Fruit fly (Drosophila melanogaster) whole organism, wandering third instar larva: ENCODE measurements around the gene scf.

Experiments
- Abd-B ChIP-seq: fragments of >200 bp; optimal IDR thresholded peaks from 2 replicates; lab custom pipeline; 2017; ENCODE audit warnings: missing biosample characterization, missing genetic modification characterization
- CG32264 ChIP-seq: fragments of 200-800 bp; sonication (Bioruptor generic); optimal IDR thresholded peaks from 2 replicates; lab custom pipeline; 2016; ENCODE audit warnings: missing biosample characterization, missing genetic modification characterization
- CG9705 ChIP-seq: fragments of 200-800 bp; sonication (Bioruptor generic); optimal IDR thresholded peaks from 2 replicates; lab custom pipeline; 2018; ENCODE audit warnings: missing biosample characterization, mild to moderate bottlenecking, missing genetic modification characterization
- CrebA ChIP-seq: fragments of 200-800 bp; sonication (Bioruptor generic); optimal IDR thresholded peaks from 2 replicates; lab custom pipeline; 2016; ENCODE audit warnings: missing biosample characterization, mild to moderate bottlenecking, missing genetic modification characterization, borderline replicate concordance
- Dfd ChIP-seq: fragments of >200 bp; optimal IDR thresholded peaks from 2 replicates; lab custom pipeline; 2017; ENCODE audit warnings: missing biosample characterization, missing genetic modification characterization
- Dif ChIP-seq: fragments of 200-275, 200-300 bp; sonication (Bioruptor generic); optimal IDR thresholded peaks from 2 replicates; lab custom pipeline; 2018; ENCODE audit warnings: missing biosample characterization, missing genetic modification characterization; ENCODE audit not compliant: partially characterized antibody
- GATAd ChIP-seq: sonication (Bioruptor generic); optimal IDR thresholded peaks from 2 replicates; lab custom pipeline; 2016; ENCODE audit warnings: missing biosample characterization, missing genetic modification characterization
- HLH106 ChIP-seq: fragments of 200-800 bp; optimal IDR thresholded peaks from 3 replicates; lab custom pipeline; 2019; ENCODE audit warnings: missing biosample characterization, mild to moderate bottlenecking, missing genetic modification characterization, moderate library complexity
- Hnf4 ChIP-seq: fragments of 200-800 bp; sonication (Bioruptor generic); optimal IDR thresholded peaks from 2 replicates; lab custom pipeline; 2016; ENCODE audit warnings: missing biosample characterization, mild to moderate bottlenecking, missing genetic modification characterization
- Hr78 ChIP-seq: fragments of >200 bp; optimal IDR thresholded peaks from 2 replicates; lab custom pipeline; 2017; ENCODE audit warnings: missing biosample characterization, missing genetic modification characterization
- Hr83 ChIP-seq: fragments of 200-300 bp; sonication (Bioruptor generic); optimal IDR thresholded peaks from 2 replicates; lab custom pipeline; 2016; ENCODE audit warnings: missing biosample characterization, mild to moderate bottlenecking, missing genetic modification characterization, moderate library complexity; ENCODE audit not compliant: poor library complexity, severe bottlenecking
- Jra ChIP-seq: sonication (Bioruptor generic); optimal IDR thresholded peaks from 2 replicates; lab custom pipeline; 2016; ENCODE audit warnings: missing biosample characterization, missing genetic modification characterization
- Mio ChIP-seq: sonication (Bioruptor generic); optimal IDR thresholded peaks from 2 replicates; lab custom pipeline; 2016; ENCODE audit warnings: missing biosample characterization, missing genetic modification characterization
- Myc ChIP-seq: fragments of >200 bp; optimal IDR thresholded peaks from 2 replicates; lab custom pipeline; 2017
- N ChIP-seq: fragments of >200 bp; optimal IDR thresholded peaks from 2 replicates; lab custom pipeline; 2018; ENCODE audit warnings: missing biosample characterization, missing external identifiers, missing genetic modification characterization
- OdsH ChIP-seq: fragments of 200-800 bp; sonication (Bioruptor generic); optimal IDR thresholded peaks from 2 replicates; lab custom pipeline; 2016; ENCODE audit warnings: missing biosample characterization, mild to moderate bottlenecking, missing genetic modification characterization
- Rel ChIP-seq, 2 experiments: fragments of 200-800 bp; sonication (Bioruptor generic) in 1 of 2; optimal IDR thresholded peaks; 2 replicates in 1 of 2; 3 replicates in 1 of 2; lab custom pipeline; 2016 to 2019; ENCODE audit warnings: mild to moderate bottlenecking in 2 of 2, missing biosample characterization in 2 of 2, missing genetic modification characterization in 2 of 2, moderate library complexity in 1 of 2
- Sp1 ChIP-seq: fragments of 200-800 bp; sonication (Bioruptor generic); optimal IDR thresholded peaks from 3 replicates; lab custom pipeline; 2019; ENCODE audit warnings: missing biosample characterization, mild to moderate bottlenecking, missing genetic modification characterization, moderate library complexity
- Vsx2 ChIP-seq: fragments of 200-300, 225-300 bp; sonication (Bioruptor generic); optimal IDR thresholded peaks from 2 replicates; lab custom pipeline; 2018; ENCODE audit warnings: missing biosample characterization, missing genetic modification characterization; ENCODE audit not compliant: partially characterized antibody
- br ChIP-seq: fragments of 200-800 bp; sonication (Bioruptor generic); optimal IDR thresholded peaks from 2 replicates; lab custom pipeline; 2016; ENCODE audit warnings: missing biosample characterization, missing genetic modification characterization
- brk ChIP-seq: fragments of 200-800 bp; sonication (Bioruptor generic); optimal IDR thresholded peaks from 2 replicates; lab custom pipeline; 2016; ENCODE audit warnings: missing biosample characterization, mild to moderate bottlenecking, missing genetic modification characterization
- dl ChIP-seq, 2 experiments: fragments of 175-275, 200-275 bp in 1 of 2; fragments of 200-275 bp in 1 of 2; sonication (Bioruptor generic); optimal IDR thresholded peaks; lab custom pipeline; 2018; ENCODE audit warnings: mild to moderate bottlenecking in 2 of 2, missing biosample characterization in 2 of 2, missing genetic modification characterization in 2 of 2, moderate library complexity in 2 of 2; ENCODE audit not compliant: partially characterized antibody in 2 of 2, insufficient read depth in 1 of 2
- dmrt93B ChIP-seq: fragments of 200-800 bp; sonication (Bioruptor generic); optimal IDR thresholded peaks from 2 replicates; lab custom pipeline; 2018; ENCODE audit warnings: missing biosample characterization, mild to moderate bottlenecking, missing genetic modification characterization
- dsf ChIP-seq: sonication (Bioruptor generic); optimal IDR thresholded peaks from 2 replicates; lab custom pipeline; 2016; ENCODE audit warnings: missing biosample characterization, missing genetic modification characterization, borderline replicate concordance
- ey ChIP-seq: fragments of 200-800 bp; sonication (Bioruptor generic); optimal IDR thresholded peaks from 2 replicates; lab custom pipeline; 2016; ENCODE audit warnings: missing biosample characterization, missing genetic modification characterization
- foxo ChIP-seq, 2 experiments: fragments of 200-800 bp; sonication (Bioruptor generic); optimal IDR thresholded peaks; 2 replicates in 1 of 2; 3 replicates in 1 of 2; lab custom pipeline; 2016 to 2017; ENCODE audit warnings: missing biosample characterization in 2 of 2, missing genetic modification characterization in 2 of 2
- fru ChIP-seq: fragments of 200-800 bp; sonication (Bioruptor generic); optimal IDR thresholded peaks from 3 replicates; lab custom pipeline; 2016; ENCODE audit warnings: missing biosample characterization, mild to moderate bottlenecking, missing genetic modification characterization
- h ChIP-seq: fragments of 200-800 bp; sonication (Bioruptor generic); optimal IDR thresholded peaks from 3 replicates; lab custom pipeline; 2016; ENCODE audit warnings: missing biosample characterization, mild to moderate bottlenecking, missing genetic modification characterization
- jim ChIP-seq: fragments of 175-275, 200-325 bp; sonication (Bioruptor generic); optimal IDR thresholded peaks from 2 replicates; lab custom pipeline; 2016; ENCODE audit warnings: missing biosample characterization, mild to moderate bottlenecking, missing genetic modification characterization
- lola ChIP-seq: fragments of >200 bp; optimal IDR thresholded peaks from 2 replicates; lab custom pipeline; 2017; ENCODE audit warnings: missing biosample characterization, missing genetic modification characterization
- pan ChIP-seq: fragments of >200 bp; optimal IDR thresholded peaks from 2 replicates; lab custom pipeline; 2017
- psq ChIP-seq: fragments of 200-800 bp; sonication (Bioruptor generic); optimal IDR thresholded peaks from 3 replicates; lab custom pipeline; 2017; ENCODE audit warnings: missing biosample characterization, mild to moderate bottlenecking, missing genetic modification characterization, moderate library complexity
- rgr ChIP-seq: fragments of 200-800 bp; sonication (Bioruptor generic); optimal IDR thresholded peaks from 3 replicates; lab custom pipeline; 2016; ENCODE audit warnings: missing biosample characterization, mild to moderate bottlenecking, missing genetic modification characterization
- sage ChIP-seq: fragments of 200-800 bp; sonication (Bioruptor generic); optimal IDR thresholded peaks from 2 replicates; lab custom pipeline; 2016; ENCODE audit warnings: missing biosample characterization, mild to moderate bottlenecking, missing genetic modification characterization
- sv ChIP-seq: fragments of 200-800 bp; sonication (Bioruptor generic); optimal IDR thresholded peaks from 3 replicates; lab custom pipeline; 2016; ENCODE audit warnings: missing biosample characterization, missing genetic modification characterization
- tai ChIP-seq: sonication (Bioruptor generic); optimal IDR thresholded peaks from 2 replicates; lab custom pipeline; 2016; ENCODE audit warnings: missing biosample characterization, missing genetic modification characterization
- usp ChIP-seq: fragments of >200 bp; optimal IDR thresholded peaks from 2 replicates; lab custom pipeline; 2017; ENCODE audit warnings: missing biosample characterization, missing genetic modification characterization
- woc ChIP-seq: sonication (Bioruptor generic); optimal IDR thresholded peaks from 2 replicates; lab custom pipeline; 2016; ENCODE audit warnings: missing biosample characterization, mild to moderate bottlenecking, missing genetic modification characterization

Gene scf

DNA sequence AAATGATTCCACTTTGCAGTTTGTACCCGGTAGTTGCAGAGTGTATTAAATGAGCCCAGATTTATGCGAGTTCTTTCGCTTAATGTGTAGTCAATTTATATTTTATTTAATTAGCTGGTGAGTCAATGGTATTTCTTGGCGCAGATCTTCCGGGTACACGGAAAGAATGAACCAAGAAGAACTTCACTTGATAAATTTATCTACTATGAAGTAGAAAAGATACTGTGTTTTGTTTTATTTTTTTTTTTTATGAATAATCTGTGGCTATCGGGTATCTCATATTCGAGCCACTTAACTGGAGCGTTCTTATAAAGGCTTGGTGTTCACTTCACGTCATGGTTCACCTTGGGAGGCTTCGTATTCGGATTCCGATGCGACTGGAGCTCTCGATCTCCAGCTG lies 33.5 kb upstream of the scf start:
- TF ChIP-seq sv (GFP tag; lab: Kevin White, UChicago) (no peak), Myc (no peak), Dfd (GFP tag; lab: Kevin White, UChicago) (no peak), jim (GFP tag; lab: Kevin White, UChicago) (no peak), OdsH (peak; percentile 38), pan (lab: Kevin White, UChicago) (peak; percentile 25), lola (no peak), GATAd (GFP tag; lab: Kevin White, UChicago) (no peak), CG32264 (GFP tag; lab: Kevin White, UChicago) (no peak), Hnf4 (GFP tag; lab: Kevin White, UChicago) (peak; percentile 2), Rel (GFP tag; optimal IDR thresholded peaks at IDR 0.05; lab: Kevin White, UChicago) (no peak), Rel (tag; optimal IDR thresholded peaks at IDR 0.05; lab: Kevin White, UChicago) (no peak), dl (GFP tag; optimal IDR thresholded peaks at IDR 0.05; lab: Kevin White, UChicago; ENCODE audit: insufficient read depth in 1 of 2, partially characterized antibody in 2 of 2) (no peak), ey (peak; percentile 34), HLH106 (tag; lab: Kevin White, UChicago) (no peak), foxo (GFP tag; optimal IDR thresholded peaks at IDR 0.05; lab: Kevin White, UChicago) (peak in 1 of 2 experiments; percentile 43), br (GFP tag; lab: Kevin White, UChicago) (peak; percentile 42), rgr (GFP tag; lab: Kevin White, UChicago) (peak; percentile 23), fru (peak; percentile 34), Mio (GFP tag; lab: Kevin White, UChicago) (no peak), Dif (GFP tag; lab: Kevin White, UChicago) (no peak), Jra (GFP tag; lab: Kevin White, UChicago) (no peak), psq (GFP tag; lab: Kevin White, UChicago) (no peak), brk (GFP tag; lab: Kevin White, UChicago) (no peak), usp (GFP tag; lab: Kevin White, UChicago) (no peak), Hr78 (GFP tag; lab: Kevin White, UChicago) (no peak), tai (GFP tag; lab: Kevin White, UChicago) (no peak), sage (no peak), dmrt93B (GFP tag; lab: Kevin White, UChicago) (peak; percentile 12), woc (GFP tag; lab: Kevin White, UChicago) (peak; percentile 71), CrebA (GFP tag; lab: Kevin White, UChicago) (no peak), CG9705 (GFP tag; lab: Kevin White, UChicago) (no peak), dsf (GFP tag; lab: Kevin White, UChicago) (no peak), Vsx2 (GFP tag; lab: Kevin White, UChicago) (no peak), h (GFP tag; lab: Kevin White, UChicago) (peak; percentile 71), N (GFP tag; lab: Kevin White, UChicago) (no peak), Abd-B (GFP tag; lab: Kevin White, UChicago) (no peak), Sp1 (GFP tag; lab: Kevin White, UChicago) (no peak), Hr83 (no peak)
- TF ChIP-seq, all 38 proteins: peak for 11

DNA sequence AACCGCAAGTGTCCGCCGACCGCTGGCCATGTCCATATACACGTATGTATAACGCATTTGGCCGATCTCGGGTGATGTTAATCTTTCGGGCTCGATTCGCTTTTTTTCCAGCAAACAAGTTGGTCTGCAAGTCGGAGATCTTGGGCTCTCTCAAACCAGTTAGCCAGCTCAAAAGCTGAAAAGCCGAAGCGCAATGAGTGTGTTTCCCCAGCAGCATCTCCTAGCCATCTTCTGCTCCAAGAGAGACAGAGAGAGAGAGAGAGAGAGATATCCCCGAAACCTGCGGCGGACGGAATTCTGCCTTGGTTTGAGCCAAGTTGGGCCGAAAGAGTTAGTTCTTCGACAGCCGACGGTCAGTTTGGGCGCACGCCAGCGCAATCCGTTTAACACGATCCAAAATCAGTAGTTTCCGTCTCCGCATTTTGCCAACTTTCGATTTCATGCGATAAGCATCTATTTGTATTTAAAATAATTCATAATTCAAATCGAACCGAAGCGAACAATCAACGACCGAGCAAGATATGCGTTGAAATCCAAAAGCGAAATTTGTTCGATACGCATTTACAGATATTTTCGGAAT lies 33.0 kb upstream of the scf start:
- TF ChIP-seq Rel (GFP tag; optimal IDR thresholded peaks at IDR 0.05; lab: Kevin White, UChicago) (no peak), Rel (tag; optimal IDR thresholded peaks at IDR 0.05; lab: Kevin White, UChicago) (peak; percentile 52), lola (no peak), dl (GFP tag; optimal IDR thresholded peaks at IDR 0.05; lab: Kevin White, UChicago; ENCODE audit: insufficient read depth in 1 of 2, partially characterized antibody in 2 of 2) (peak in 1 of 2 experiments; percentile 45), Vsx2 (GFP tag; lab: Kevin White, UChicago) (peak; percentile 34), Dif (GFP tag; lab: Kevin White, UChicago) (peak; percentile 68)
